Fruit fly (Drosophila melanogaster): ENCODE results near the gene CG33060.

DNA sequence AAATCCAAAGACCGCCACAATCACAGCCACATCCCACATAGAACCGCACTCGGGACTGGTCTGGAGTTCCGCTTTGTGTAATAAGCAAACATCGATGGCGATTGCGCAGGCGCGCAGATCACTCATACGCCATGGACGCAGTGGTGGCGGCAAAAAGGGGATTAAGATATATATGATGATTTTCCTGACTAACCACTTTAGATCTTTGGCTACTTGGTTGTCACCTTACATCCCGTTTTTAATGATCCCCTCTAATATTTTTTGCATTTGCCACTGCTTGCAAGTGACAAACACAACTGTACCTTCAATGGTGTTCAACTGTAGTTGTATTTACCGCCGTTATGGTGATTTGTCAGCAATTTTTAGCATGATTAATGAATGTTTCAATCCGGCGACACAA, 20.9 kb upstream of the CG33060 start:
- TF ChIP-seq jim (GFP tag; optimal IDR thresholded peaks at IDR 0.05) (no peak), Dif (GFP tag; optimal IDR thresholded peaks at IDR 0.05; ENCODE audit: partially characterized antibody) (no peak), usp (GFP tag; optimal IDR thresholded peaks at IDR 0.05) (no peak), psq (GFP tag; optimal IDR thresholded peaks at IDR 0.05) (no peak), Myc (optimal IDR thresholded peaks at IDR 0.05) (no peak), Rel (GFP tag; optimal IDR thresholded peaks at IDR 0.05) (no peak), Rel (tag; optimal IDR thresholded peaks at IDR 0.05) (no peak), Dfd (GFP tag; optimal IDR thresholded peaks at IDR 0.05) (no peak)

Measured in whole organism, wandering third instar larva.